Worm (Caenorhabditis elegans) whole organism, mixed stage, embryonic: ENCODE data around the gene spe-29.

Experiments
- M03D4.4 ChIP-seq: sonication (generic microtip); optimal IDR thresholded peaks from 2 replicates; lab custom pipeline; 2017; ENCODE audit warnings: mild to moderate bottlenecking, missing genetic modification characterization, missing compliant biosample characterization
- bed-3 ChIP-seq: fragments of 200-800 bp; sonication (Bioruptor generic); optimal IDR thresholded peaks from 3 replicates; lab custom pipeline; 2018; ENCODE audit warnings: mild to moderate bottlenecking, missing genetic modification characterization, moderate library complexity, missing compliant biosample characterization
- blmp-1 ChIP-seq: fragments of 150-350 bp; optimal IDR thresholded peaks from 2 replicates; lab custom pipeline; 2014; ENCODE audit warnings: missing biosample characterization, missing genetic modification characterization
- ceh-39 ChIP-seq: fragments of 150-350 bp; optimal IDR thresholded peaks from 2 replicates; lab custom pipeline; 2014; ENCODE audit warnings: missing biosample characterization, missing genetic modification characterization
- ceh-43 ChIP-seq: fragments of 200-800 bp; sonication (Bioruptor generic); optimal IDR thresholded peaks from 2 replicates; lab custom pipeline; 2018; ENCODE audit warnings: mild to moderate bottlenecking, missing genetic modification characterization, moderate library complexity, missing compliant biosample characterization
- ceh-83 ChIP-seq: fragments of 200-800 bp; sonication (Bioruptor generic); optimal IDR thresholded peaks from 2 replicates; lab custom pipeline; 2018; ENCODE audit warnings: mild to moderate bottlenecking, missing genetic modification characterization, missing compliant biosample characterization
- ces-1 ChIP-seq: fragments of 150-350 bp; optimal IDR thresholded peaks from 2 replicates; lab custom pipeline; 2014; ENCODE audit warnings: missing biosample characterization, missing genetic modification reagents, missing genetic modification characterization
- cnd-1 ChIP-seq: fragments of 200-800 bp; sonication (Bioruptor generic); optimal IDR thresholded peaks from 2 replicates; lab custom pipeline; 2018; ENCODE audit warnings: mild to moderate bottlenecking, missing genetic modification characterization, missing compliant biosample characterization
- drap-1 ChIP-seq: fragments of 200-800 bp; sonication (Bioruptor generic); optimal IDR thresholded peaks from 3 replicates; lab custom pipeline; 2018; ENCODE audit warnings: mild to moderate bottlenecking, missing genetic modification characterization, missing compliant biosample characterization
- elt-1 ChIP-seq: sonication (generic microtip); optimal IDR thresholded peaks from 2 replicates; lab custom pipeline; 2017; ENCODE audit warnings: missing genetic modification characterization, mild to moderate bottlenecking, missing compliant biosample characterization, antibody characterized with exemption, moderate library complexity, borderline replicate concordance; ENCODE audit not compliant: insufficient read depth
- flh-1 ChIP-seq: fragments of 200-800 bp; sonication (Bioruptor generic); optimal IDR thresholded peaks from 2 replicates; lab custom pipeline; 2018; ENCODE audit warnings: mild to moderate bottlenecking, missing genetic modification characterization, moderate library complexity, missing compliant biosample characterization
- ham-2 ChIP-seq: fragments of 200-800 bp; sonication (Bioruptor generic); optimal IDR thresholded peaks from 2 replicates; lab custom pipeline; 2018; ENCODE audit warnings: mild to moderate bottlenecking, missing genetic modification characterization, missing compliant biosample characterization
- hlh-1 ChIP-seq: fragments of 150-350 bp; optimal IDR thresholded peaks from 2 replicates; lab custom pipeline; 2014; ENCODE audit warnings: missing biosample characterization, missing genetic modification reagents, missing genetic modification characterization
- lin-32 ChIP-seq: fragments of 200-800 bp; sonication (Bioruptor generic); optimal IDR thresholded peaks from 2 replicates; lab custom pipeline; 2018; ENCODE audit warnings: mild to moderate bottlenecking, missing genetic modification characterization, missing compliant biosample characterization
- lsy-2 ChIP-seq: fragments of 150-350 bp; optimal IDR thresholded peaks from 2 replicates; lab custom pipeline; 2014; ENCODE audit warnings: missing biosample characterization, missing genetic modification characterization
- mep-1 ChIP-seq: fragments of 150-350 bp; optimal IDR thresholded peaks from 2 replicates; lab custom pipeline; 2017; ENCODE audit warnings: missing biosample characterization, missing genetic modification reagents, missing genetic modification characterization, inconsistent platforms
- mls-2 ChIP-seq: sonication (generic microtip); optimal IDR thresholded peaks from 2 replicates; lab custom pipeline; 2016; ENCODE audit warnings: mild to moderate bottlenecking, missing genetic modification characterization, moderate library complexity, missing compliant biosample characterization
- nhr-12 ChIP-seq: fragments of 150-350 bp; optimal IDR thresholded peaks from 2 replicates; lab custom pipeline; 2014; ENCODE audit warnings: missing biosample characterization, missing genetic modification characterization
- nhr-237 ChIP-seq: fragments of 150-350 bp; optimal IDR thresholded peaks from 2 replicates; lab custom pipeline; 2014; ENCODE audit warnings: missing biosample characterization, missing genetic modification characterization
- nhr-28 ChIP-seq: fragments of 150-350 bp; optimal IDR thresholded peaks from 2 replicates; lab custom pipeline; 2014; ENCODE audit warnings: missing biosample characterization, missing genetic modification characterization
- nhr-76 ChIP-seq: sonication (generic microtip); optimal IDR thresholded peaks from 2 replicates; lab custom pipeline; 2017; ENCODE audit warnings: missing biosample characterization, missing genetic modification characterization
- pha-4 ChIP-seq: fragments of 150-350 bp; optimal IDR thresholded peaks from 2 replicates; lab custom pipeline; 2018; ENCODE audit warnings: missing biosample characterization, missing genetic modification reagents, missing genetic modification characterization
- sem-2 ChIP-seq: fragments of 200-800 bp; sonication (Bioruptor generic); optimal IDR thresholded peaks from 2 replicates; lab custom pipeline; 2018; ENCODE audit warnings: mild to moderate bottlenecking, missing genetic modification characterization, missing compliant biosample characterization
- snpc-4 ChIP-seq: fragments of 150-350 bp; optimal IDR thresholded peaks from 2 replicates; lab custom pipeline; 2014; ENCODE audit warnings: missing biosample characterization, missing genetic modification characterization
- sptf-1 ChIP-seq: sonication (generic microtip); optimal IDR thresholded peaks from 2 replicates; lab custom pipeline; 2017; ENCODE audit warnings: mild to moderate bottlenecking, missing genetic modification characterization, moderate library complexity, missing compliant biosample characterization
- tbx-8 ChIP-seq: fragments of 200-800 bp; sonication (Bioruptor generic); optimal IDR thresholded peaks from 2 replicates; lab custom pipeline; 2018; ENCODE audit warnings: mild to moderate bottlenecking, missing genetic modification characterization, moderate library complexity, missing compliant biosample characterization
- unc-120 ChIP-seq: sonication (generic microtip); optimal IDR thresholded peaks from 2 replicates; lab custom pipeline; 2017; ENCODE audit warnings: missing genetic modification characterization, missing compliant biosample characterization; ENCODE audit not compliant: poor library complexity, severe bottlenecking
- unc-39 ChIP-seq: fragments of 150-350 bp; optimal IDR thresholded peaks from 2 replicates; lab custom pipeline; 2014; ENCODE audit warnings: missing biosample characterization, missing genetic modification characterization
- unc-62 ChIP-seq: fragments of 150-350 bp; optimal IDR thresholded peaks from 2 replicates; lab custom pipeline; 2014; ENCODE audit warnings: missing biosample characterization, missing genetic modification reagents, missing genetic modification characterization
- zip-8 ChIP-seq: fragments of 150-350 bp; optimal IDR thresholded peaks from 2 replicates; lab custom pipeline; 2014; ENCODE audit warnings: missing biosample characterization, missing genetic modification characterization
- ztf-11 ChIP-seq: fragments of 150-350 bp; optimal IDR thresholded peaks from 2 replicates; lab custom pipeline; 2014; ENCODE audit warnings: missing biosample characterization, missing genetic modification characterization

Gene spe-29

ce11 chrIV:9944279-9944678 lies 10.6 kb downstream of the spe-29 start:
- TF ChIP-seq mep-1 (no peak), snpc-4 (tag; lab: Kevin White, UChicago) (no peak), tbx-8 (GFP tag; lab: Kevin White, UChicago) (no peak), unc-120 (no peak)

DNA sequence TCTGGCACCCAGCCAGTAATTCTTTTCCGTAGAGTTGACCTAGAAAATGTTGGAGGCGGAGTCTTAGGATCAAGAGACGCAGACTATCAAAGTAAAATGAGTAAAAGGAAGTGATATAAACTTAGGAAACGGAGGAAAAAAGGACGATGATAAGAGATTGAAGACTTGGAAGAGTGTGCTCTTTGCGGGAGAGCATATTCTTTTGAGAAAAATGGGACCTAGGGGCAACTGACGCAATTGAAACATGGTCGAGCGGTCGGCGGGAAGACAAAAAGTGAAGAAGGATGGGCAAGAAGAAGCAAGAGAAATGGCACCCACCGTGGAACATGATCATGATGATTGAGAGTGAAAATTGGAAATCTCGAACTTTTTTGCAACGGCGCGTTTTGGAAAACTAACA lies 14.4 kb downstream of the spe-29 start:
- TF ChIP-seq ham-2 (GFP tag; lab: Kevin White, UChicago) (no peak), ceh-83 (GFP tag; lab: Kevin White, UChicago) (no peak), lsy-2 (no peak), nhr-28 (tag; lab: Kevin White, UChicago) (no peak), blmp-1 (tag; lab: Kevin White, UChicago) (no peak), flh-1 (GFP tag; lab: Kevin White, UChicago) (no peak), ceh-43 (GFP tag; lab: Kevin White, UChicago) (no peak), M03D4.4 (tag; lab: Kevin White, UChicago) (no peak), hlh-1 (tag; lab: Kevin White, UChicago) (peak; percentile 60), mls-2 (tag; lab: Kevin White, UChicago) (no peak), ztf-11 (tag; lab: Kevin White, UChicago) (no peak), nhr-76 (tag; lab: Kevin White, UChicago) (no peak), ces-1 (GFP tag; lab: Kevin White, UChicago) (no peak), unc-62 (GFP tag; lab: Kevin White, UChicago) (no peak), unc-120 (peak; percentile 10)

DNA sequence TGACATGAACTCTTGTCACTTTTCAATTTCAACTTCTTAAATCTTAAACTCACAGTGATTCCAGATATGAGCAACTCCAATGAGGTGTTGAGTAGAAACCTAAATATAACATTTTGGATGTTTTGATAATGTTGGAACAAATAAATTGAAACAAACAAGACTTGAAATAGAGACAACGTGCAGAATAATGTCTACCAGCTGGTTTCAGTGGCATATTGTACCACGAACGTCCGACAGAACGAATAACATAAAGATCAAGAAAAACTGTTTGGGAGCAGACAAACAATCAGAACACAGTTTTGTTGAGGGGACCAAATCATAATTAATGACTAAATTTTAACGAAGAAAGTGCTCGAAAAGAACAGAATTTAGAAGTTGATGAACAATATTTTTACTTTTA lies 19.7 kb downstream of the spe-29 start, which contains the start of gene gon-1:
Gene gon-1 (minus strand): TSS at position 101 of the 400 bp plus-strand sequence.
- TF ChIP-seq lsy-2 (no peak), pha-4 (tag; lab: Kevin White, UChicago) (no peak), tbx-8 (GFP tag; lab: Kevin White, UChicago) (no peak), bed-3 (GFP tag; lab: Kevin White, UChicago) (no peak), mep-1 (no peak), cnd-1 (tag; lab: Kevin White, UChicago) (no peak), nhr-237 (tag; lab: Kevin White, UChicago) (no peak), lin-32 (GFP tag; lab: Kevin White, UChicago) (no peak), sptf-1 (tag; lab: Kevin White, UChicago) (no peak), M03D4.4 (tag; lab: Kevin White, UChicago) (no peak), nhr-76 (tag; lab: Kevin White, UChicago) (no peak), hlh-1 (tag; lab: Kevin White, UChicago) (no peak), unc-62 (GFP tag; lab: Kevin White, UChicago) (no peak), zip-8 (tag; lab: Kevin White, UChicago) (no peak), elt-1 (tag; lab: Kevin White, UChicago) (no peak)

DNA sequence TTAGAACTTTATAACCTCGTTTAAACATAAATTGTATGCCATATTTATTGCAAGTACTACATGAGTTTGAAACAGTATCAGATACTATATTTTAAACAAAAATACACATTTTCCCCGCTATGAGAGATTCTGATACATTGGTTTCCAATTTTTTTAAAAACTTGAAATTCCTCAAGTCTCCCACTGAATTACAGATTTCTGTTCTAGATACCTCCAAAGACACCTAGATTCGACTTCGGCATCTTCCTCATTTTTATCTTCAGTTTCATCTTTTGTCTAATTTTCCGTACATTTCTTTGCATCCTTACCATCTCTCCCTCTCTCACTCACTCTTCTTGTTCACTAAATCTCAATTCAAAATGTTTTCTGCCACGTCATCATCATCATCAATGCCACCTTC lies 30.3 kb downstream of the spe-29 start, which contains the start of gene T13H10.2:
Gene T13H10.2 (plus strand): TSS at position 301 of the 400 bp plus-strand sequence.
- TF ChIP-seq zip-8 (tag; lab: Kevin White, UChicago) (no peak), hlh-1 (tag; lab: Kevin White, UChicago) (no peak), drap-1 (GFP tag; lab: Kevin White, UChicago) (no peak), ham-2 (GFP tag; lab: Kevin White, UChicago) (no peak), nhr-28 (tag; lab: Kevin White, UChicago) (no peak), M03D4.4 (tag; lab: Kevin White, UChicago) (no peak), sem-2 (GFP tag; lab: Kevin White, UChicago) (no peak), nhr-12 (no peak), bed-3 (GFP tag; lab: Kevin White, UChicago) (no peak), blmp-1 (tag; lab: Kevin White, UChicago) (no peak), unc-39 (tag; lab: Kevin White, UChicago) (no peak), lsy-2 (no peak), unc-120 (no peak), elt-1 (tag; lab: Kevin White, UChicago) (no peak), ceh-39 (tag; lab: Kevin White, UChicago) (no peak)

- TF ChIP-seq snpc-4 (tag; lab: Kevin White, UChicago) = no peak
- TF ChIP-seq M03D4.4 (tag; lab: Kevin White, UChicago) = no peak
- TF ChIP-seq zip-8 (tag; lab: Kevin White, UChicago) = no peak
- no peak for TF ChIP-seq drap-1 (GFP tag; lab: Kevin White, UChicago)
- no peak for TF ChIP-seq flh-1 (GFP tag; lab: Kevin White, UChicago)
- no peak for TF ChIP-seq mls-2 (tag; lab: Kevin White, UChicago)
- no peak for TF ChIP-seq nhr-237 (tag; lab: Kevin White, UChicago)
- TF ChIP-seq ceh-43 (GFP tag; lab: Kevin White, UChicago) = no peak
- no peak for TF ChIP-seq unc-39 (tag; lab: Kevin White, UChicago)
- no peak for TF ChIP-seq unc-62 (GFP tag; lab: Kevin White, UChicago)
- TF ChIP-seq nhr-28 (tag; lab: Kevin White, UChicago) = no peak
- TF ChIP-seq, all 35 proteins: peak for 0
These were observed 35.4 kb downstream of the spe-29 start, which contains the start of the genes kin-5 and C47E12.11 for ce11 chrIV:9969081-9969480. Gene kin-5, minus strand, starts transcription at chrIV:9969181. Gene C47E12.11, plus strand, starts transcription at chrIV:9969400.
